Fruit fly (Drosophila melanogaster) whole organism, wandering third instar larva: ENCODE measurements around the gene santa-maria.

Experiments
- CrebA ChIP-seq: fragments of 200-800 bp; sonication (Bioruptor generic); optimal IDR thresholded peaks from 2 replicates; lab custom pipeline; 2016; ENCODE audit warnings: missing biosample characterization, mild to moderate bottlenecking, missing genetic modification characterization, borderline replicate concordance
- Rel ChIP-seq, 2 experiments: fragments of 200-800 bp; sonication (Bioruptor generic) in 1 of 2; optimal IDR thresholded peaks; 2 replicates in 1 of 2; 3 replicates in 1 of 2; lab custom pipeline; 2016 to 2019; ENCODE audit warnings: mild to moderate bottlenecking in 2 of 2, missing biosample characterization in 2 of 2, missing genetic modification characterization in 2 of 2, moderate library complexity in 1 of 2
- brk ChIP-seq: fragments of 200-800 bp; sonication (Bioruptor generic); optimal IDR thresholded peaks from 2 replicates; lab custom pipeline; 2016; ENCODE audit warnings: missing biosample characterization, mild to moderate bottlenecking, missing genetic modification characterization
- fru ChIP-seq: fragments of 200-800 bp; sonication (Bioruptor generic); optimal IDR thresholded peaks from 3 replicates; lab custom pipeline; 2016; ENCODE audit warnings: missing biosample characterization, mild to moderate bottlenecking, missing genetic modification characterization
- jim ChIP-seq: fragments of 175-275, 200-325 bp; sonication (Bioruptor generic); optimal IDR thresholded peaks from 2 replicates; lab custom pipeline; 2016; ENCODE audit warnings: missing biosample characterization, mild to moderate bottlenecking, missing genetic modification characterization
- psq ChIP-seq: fragments of 200-800 bp; sonication (Bioruptor generic); optimal IDR thresholded peaks from 3 replicates; lab custom pipeline; 2017; ENCODE audit warnings: missing biosample characterization, mild to moderate bottlenecking, missing genetic modification characterization, moderate library complexity

DNA sequence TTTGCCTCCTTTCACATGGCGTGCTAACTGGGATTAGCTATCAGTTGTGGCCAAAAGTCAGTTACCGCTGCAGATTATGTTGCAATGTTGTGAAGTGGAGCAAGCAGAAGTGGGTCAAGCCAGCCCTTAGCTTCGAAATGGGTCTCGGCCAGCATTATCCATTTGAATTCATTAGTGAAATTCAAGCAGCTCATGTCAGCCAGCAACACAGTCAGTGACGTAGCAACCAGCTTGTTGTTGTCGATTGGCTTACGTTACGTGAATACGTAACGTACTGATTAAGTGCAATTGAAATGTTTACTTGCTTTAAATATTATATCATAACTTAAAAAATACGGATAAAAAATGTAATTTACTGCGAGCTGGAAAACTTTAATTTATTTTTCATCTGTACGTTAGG, 1.0 kb upstream of the santa-maria start:
- no peak for TF ChIP-seq jim (GFP tag; lab: Kevin White, UChicago)
- TF ChIP-seq CrebA (GFP tag; lab: Kevin White, UChicago) = no peak
- TF ChIP-seq psq = no peak
- TF ChIP-seq Rel (GFP tag; optimal IDR thresholded peaks at IDR 0.05; lab: Kevin White, UChicago) = no peak
- no peak for TF ChIP-seq Rel (tag; optimal IDR thresholded peaks at IDR 0.05; lab: Kevin White, UChicago)
- TF ChIP-seq fru (GFP tag; lab: Kevin White, UChicago) = no peak
- TF ChIP-seq brk (GFP tag; lab: Kevin White, UChicago) = no peak
